Fruit fly (Drosophila melanogaster) whole organism, wandering third instar larva: ENCODE results near the gene Cwc25.

Source experiments
- CG32264 ChIP-seq: fragments of 200-800 bp; sonication (Bioruptor generic); optimal IDR thresholded peaks from 2 replicates; lab custom pipeline; 2016; ENCODE audit warnings: missing biosample characterization, missing genetic modification characterization
- GATAd ChIP-seq: sonication (Bioruptor generic); optimal IDR thresholded peaks from 2 replicates; lab custom pipeline; 2016; ENCODE audit warnings: missing biosample characterization, missing genetic modification characterization
- Hr78 ChIP-seq: fragments of >200 bp; optimal IDR thresholded peaks from 2 replicates; lab custom pipeline; 2017; ENCODE audit warnings: missing biosample characterization, missing genetic modification characterization
- Hr83 ChIP-seq: fragments of 200-300 bp; sonication (Bioruptor generic); optimal IDR thresholded peaks from 2 replicates; lab custom pipeline; 2016; ENCODE audit warnings: missing biosample characterization, mild to moderate bottlenecking, missing genetic modification characterization, moderate library complexity; ENCODE audit not compliant: poor library complexity, severe bottlenecking
- Mio ChIP-seq: sonication (Bioruptor generic); optimal IDR thresholded peaks from 2 replicates; lab custom pipeline; 2016; ENCODE audit warnings: missing biosample characterization, missing genetic modification characterization
- Myc ChIP-seq: fragments of >200 bp; optimal IDR thresholded peaks from 2 replicates; lab custom pipeline; 2017
- br ChIP-seq: fragments of 200-800 bp; sonication (Bioruptor generic); optimal IDR thresholded peaks from 2 replicates; lab custom pipeline; 2016; ENCODE audit warnings: missing biosample characterization, missing genetic modification characterization
- brk ChIP-seq: fragments of 200-800 bp; sonication (Bioruptor generic); optimal IDR thresholded peaks from 2 replicates; lab custom pipeline; 2016; ENCODE audit warnings: missing biosample characterization, mild to moderate bottlenecking, missing genetic modification characterization
- dsf ChIP-seq: sonication (Bioruptor generic); optimal IDR thresholded peaks from 2 replicates; lab custom pipeline; 2016; ENCODE audit warnings: missing biosample characterization, missing genetic modification characterization, borderline replicate concordance
- ey ChIP-seq: fragments of 200-800 bp; sonication (Bioruptor generic); optimal IDR thresholded peaks from 2 replicates; lab custom pipeline; 2016; ENCODE audit warnings: missing biosample characterization, missing genetic modification characterization
- psq ChIP-seq: fragments of 200-800 bp; sonication (Bioruptor generic); optimal IDR thresholded peaks from 3 replicates; lab custom pipeline; 2017; ENCODE audit warnings: missing biosample characterization, mild to moderate bottlenecking, missing genetic modification characterization, moderate library complexity

DNA sequence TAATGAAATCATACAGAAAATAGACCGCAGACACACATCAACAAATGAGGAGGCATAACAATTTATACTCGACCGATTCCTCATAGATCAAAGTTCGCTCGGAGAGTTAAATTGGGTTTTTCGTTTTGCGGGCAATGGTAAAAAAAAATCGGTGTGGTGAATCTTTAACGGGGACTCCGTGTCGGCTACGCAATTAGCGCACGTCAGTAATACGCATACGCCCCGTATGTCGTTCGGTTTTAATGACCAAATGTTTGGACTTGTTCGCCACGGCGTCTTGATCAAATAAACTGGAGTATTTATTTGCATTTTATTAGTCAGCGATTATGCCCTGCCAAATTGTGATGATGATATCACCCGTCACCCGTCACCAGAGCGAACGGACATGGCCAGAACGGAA is 14.1 kb upstream of the Cwc25 start:
- TF ChIP-seq ey (GFP tag; lab: Kevin White, UChicago) (no peak), brk (no peak), br (GFP tag; lab: Kevin White, UChicago) (no peak), psq (GFP tag; lab: Kevin White, UChicago) (no peak), Hr83 (GFP tag; lab: Kevin White, UChicago) (no peak), Hr78 (GFP tag; lab: Kevin White, UChicago) (no peak), CG32264 (GFP tag; lab: Kevin White, UChicago) (no peak), Mio (GFP tag; lab: Kevin White, UChicago) (no peak), GATAd (GFP tag; lab: Kevin White, UChicago) (no peak), dsf (GFP tag; lab: Kevin White, UChicago) (no peak), Myc (lab: Kevin White, UChicago) (no peak)
